Worm (Caenorhabditis elegans) whole organism, young adult: Measurements from ENCODE around the gene ints-11.
A peak's percentile ranks its signal among the peaks of the same experiment; 100 is the strongest.

Experiments
- F10E7.11 ChIP-seq: sonication (generic microtip); optimal IDR thresholded peaks from 2 replicates; lab custom pipeline; 2017; ENCODE audit warnings: mild to moderate bottlenecking, missing genetic modification characterization, moderate library complexity, missing compliant biosample characterization
- ceh-40 ChIP-seq: fragments of 200-800 bp; sonication (Bioruptor generic); IDR thresholded peaks from 2 replicates; pipeline ENCODE4 v1.3.6; 2022; ENCODE audit warnings: missing genetic modification characterization, missing compliant biosample characterization
- egl-44 ChIP-seq: fragments of 200-800 bp; sonication (Bioruptor generic); IDR thresholded peaks from 2 replicates; pipeline ENCODE4 v1.3.6; 2022; ENCODE audit warnings: missing genetic modification reagents, missing genetic modification characterization, missing compliant biosample characterization
- ekl-4 ChIP-seq: fragments of 200-800 bp; sonication (Bioruptor generic); IDR thresholded peaks from 2 replicates; pipeline ENCODE4 v1.3.6; 2022; ENCODE audit warnings: missing genetic modification reagents, missing genetic modification characterization, missing compliant biosample characterization
- him-1 ChIP-seq: sonication (generic microtip); optimal IDR thresholded peaks from 2 replicates; lab custom pipeline; 2016; ENCODE audit warnings: missing genotype, missing genetic modification reagents, missing genetic modification characterization, missing compliant biosample characterization
- hlh-26 ChIP-seq: fragments of 200-800 bp; sonication (Bioruptor generic); conservative IDR thresholded peaks from 2 replicates; pipeline ENCODE4 v1.3.6; 2022; ENCODE audit warnings: missing genetic modification reagents, missing genetic modification characterization, missing compliant biosample characterization
- lag-1 ChIP-seq: fragments of 200-800 bp; sonication (Bioruptor generic); IDR thresholded peaks from 2 replicates; pipeline ENCODE4 v1.3.6; 2022; ENCODE audit warnings: missing genetic modification reagents, missing genetic modification characterization, missing compliant biosample characterization
- let-526 ChIP-seq: fragments of 200-800 bp; sonication (Bioruptor generic); IDR thresholded peaks from 2 replicates; pipeline ENCODE4 v1.3.6; 2022; ENCODE audit warnings: missing genetic modification reagents, missing genetic modification characterization, missing compliant biosample characterization
- rpc-1 ChIP-seq, 2 experiments: fragments of 150-350 bp in 1 of 2; sonication (generic microtip) in 1 of 2; optimal IDR thresholded peaks; 2 replicates each; lab custom pipeline; 2014 to 2018; ENCODE audit warnings: missing biosample characterization in 1 of 2, missing genetic modification characterization in 1 of 2, missing genetic modification reagents in 1 of 2, missing genotype in 1 of 2
- sea-2 ChIP-seq: fragments of 200-800 bp; sonication (Bioruptor generic); IDR thresholded peaks from 2 replicates; pipeline ENCODE4 v1.3.6; 2022; ENCODE audit warnings: missing genetic modification characterization, missing compliant biosample characterization
- tlf-1 ChIP-seq: fragments of 200-800 bp; sonication (Bioruptor generic); optimal IDR thresholded peaks from 2 replicates; lab custom pipeline; 2018; ENCODE audit warnings: mild to moderate bottlenecking, missing genetic modification characterization, missing compliant biosample characterization
- zim-3 ChIP-seq: sonication (generic microtip); optimal IDR thresholded peaks from 2 replicates; lab custom pipeline; 2017; ENCODE audit warnings: mild to moderate bottlenecking, missing genetic modification characterization, moderate library complexity, missing compliant biosample characterization

DNA sequence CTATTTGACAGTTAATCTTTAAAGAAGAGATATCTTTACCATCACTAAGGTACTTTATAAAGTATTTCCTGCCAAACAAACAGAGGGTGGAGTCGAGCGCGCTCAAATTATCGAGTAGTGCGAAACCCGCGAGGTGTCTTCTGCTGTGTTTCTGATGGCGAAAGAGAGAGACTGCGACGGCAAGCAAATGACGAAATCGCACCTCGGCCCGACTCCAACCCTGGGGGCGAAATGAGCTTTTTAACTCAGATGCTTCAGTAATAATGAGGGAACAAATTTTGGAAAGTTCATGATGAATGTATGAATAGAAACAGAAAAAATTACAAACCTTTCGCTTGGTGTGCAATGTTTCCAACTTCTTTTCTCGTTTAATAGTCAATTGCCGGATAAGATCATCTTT lies 51.8 kb downstream of the ints-11 start:
- TF ChIP-seq lag-1 (no peak), ekl-4 (no peak), tlf-1 (GFP tag; lab: Kevin White, UChicago) (no peak), zim-3 (tag; lab: Kevin White, UChicago) (no peak), him-1 (peak; percentile 89), hlh-26 (GFP tag; lab: Robert Waterston, UW) (no peak), F10E7.11 (tag; lab: Kevin White, UChicago) (no peak), let-526 (GFP tag; lab: Robert Waterston, UW) (no peak), ceh-40 (GFP tag; lab: Robert Waterston, UW) (no peak), rpc-1 (optimal IDR thresholded peaks at IDR 0.05; lab: Kevin White, UChicago) (no peak), rpc-1 (tag; optimal IDR thresholded peaks at IDR 0.05; lab: Kevin White, UChicago) (peak; percentile 7), egl-44 (GFP tag; lab: Robert Waterston, UW) (0 out of 2 replicates have a peak, but pooled peaks have one; percentile 35), sea-2 (no peak)
